Comparison of ENCODE assay signal across 7 worm cellular contexts in the genomic region with DNA sequence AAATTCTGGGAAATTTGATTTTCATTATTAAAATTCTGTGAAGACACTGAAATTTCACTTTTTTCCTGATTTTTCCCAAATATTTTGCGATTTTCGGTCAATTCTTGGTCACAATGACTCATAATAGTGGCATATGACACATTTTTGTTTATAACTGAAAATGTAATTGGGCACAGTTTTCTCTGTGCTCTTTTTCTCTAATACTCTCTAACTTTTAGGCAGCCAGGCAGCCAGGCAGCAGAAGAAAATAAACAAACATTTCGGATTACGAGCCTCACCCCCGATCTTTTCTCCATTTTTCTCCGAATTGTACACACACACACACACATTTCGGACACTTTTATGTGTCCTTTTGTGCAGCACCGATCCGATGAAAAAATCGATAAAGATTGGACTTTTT.
TF ChIP-seq lines count a peak whose summit lies in the region.

No protein-coding gene starts in this region.

TF ChIP-seq in whole organism, L1 larva, 84 proteins besides CTCF, POLR2A, EP300 and RAD21 (continues in another document):
- TF ChIP-seq nhr-71 (tag; optimal IDR thresholded peaks at IDR 0.05; lab: Kevin White, UChicago) (peak; percentile 21), mep-1 (tag; optimal IDR thresholded peaks at IDR 0.05; lab: Kevin White, UChicago) (no peak), fos-1 (tag; optimal IDR thresholded peaks at IDR 0.05; lab: Kevin White, UChicago) (peak; percentile 0), sptf-1 (tag; optimal IDR thresholded peaks at IDR 0.05; lab: Kevin White, UChicago) (no peak), pax-3 (tag; optimal IDR thresholded peaks at IDR 0.05; lab: Kevin White, UChicago) (no peak), F16B12.6 (tag; optimal IDR thresholded peaks at IDR 0.05; lab: Kevin White, UChicago) (no peak), zag-1 (tag; optimal IDR thresholded peaks at IDR 0.05; lab: Kevin White, UChicago) (no peak), lin-35 (GFP tag; optimal IDR thresholded peaks at IDR 0.05; lab: Kevin White, UChicago) (no peak), C04F5.9 (tag; optimal IDR thresholded peaks at IDR 0.05; lab: Kevin White, UChicago) (no peak), pag-3 (tag; optimal IDR thresholded peaks at IDR 0.05; lab: Kevin White, UChicago; ENCODE audit: borderline replicate concordance, insufficient read depth) (no peak), ztf-4 (tag; optimal IDR thresholded peaks at IDR 0.05; lab: Kevin White, UChicago) (no peak), hlh-4 (tag; optimal IDR thresholded peaks at IDR 0.05; lab: Kevin White, UChicago) (no peak), nhr-237 (tag; optimal IDR thresholded peaks at IDR 0.05; lab: Kevin White, UChicago) (no peak)

TF ChIP-seq in whole organism, L2 larva, 48 proteins besides CTCF, POLR2A, EP300 and RAD21:
- peak; percentile 45 for TF ChIP-seq fos-1 (tag; optimal IDR thresholded peaks at IDR 0.05; lab: Kevin White, UChicago)
- peak; percentile 41 for TF ChIP-seq nhr-129 (tag; optimal IDR thresholded peaks at IDR 0.05; lab: Kevin White, UChicago)
- peak; percentile 4 for TF ChIP-seq crh-2 (tag; optimal IDR thresholded peaks at IDR 0.05; lab: Kevin White, UChicago)
- TF ChIP-seq nhr-23 (tag; optimal IDR thresholded peaks at IDR 0.05; lab: Kevin White, UChicago), result no peak
- TF ChIP-seq skn-1 (tag; optimal IDR thresholded peaks at IDR 0.05; lab: Kevin White, UChicago), result no peak
- TF ChIP-seq peb-1 (tag; optimal IDR thresholded peaks at IDR 0.05; lab: Kevin White, UChicago), result no peak
- peak in 1 of 2 experiments; percentile 4 for TF ChIP-seq lsy-2 (tag; optimal IDR thresholded peaks at IDR 0.05; lab: Kevin White, UChicago)
- TF ChIP-seq nhr-237 (tag; optimal IDR thresholded peaks at IDR 0.05; lab: Kevin White, UChicago), result no peak
- peak; percentile 20 for TF ChIP-seq F13H6.1 (tag; optimal IDR thresholded peaks at IDR 0.05; lab: Kevin White, UChicago)
- TF ChIP-seq ztf-4 (tag; optimal IDR thresholded peaks at IDR 0.05; lab: Kevin White, UChicago), result no peak

TF ChIP-seq in whole organism, L3 larva, 47 proteins besides CTCF, POLR2A, EP300 and RAD21:
- TF ChIP-seq pha-4 (tag; optimal IDR thresholded peaks at IDR 0.05; lab: Kevin White, UChicago), result peak; percentile 97
- no peak for TF ChIP-seq aly-2 (tag; optimal IDR thresholded peaks at IDR 0.05; lab: Kevin White, UChicago)

TF ChIP-seq in whole organism, L4 larva, 104 proteins besides CTCF, POLR2A, EP300 and RAD21:
- no peak for TF ChIP-seq tag-97 (GFP tag; IDR thresholded peaks at IDR 0.05; lab: Robert Waterston, UW)
- TF ChIP-seq nhr-6 (tag; optimal IDR thresholded peaks at IDR 0.05; lab: Kevin White, UChicago), result peak; percentile 57
- TF ChIP-seq hlh-11 (tag; optimal IDR thresholded peaks at IDR 0.05; lab: Kevin White, UChicago), result peak; percentile 49
- TF ChIP-seq snpc-4 (tag; optimal IDR thresholded peaks at IDR 0.05; lab: Kevin White, UChicago), result no peak
- no peak for TF ChIP-seq pha-4 (GFP tag; IDR thresholded peaks at IDR 0.05; lab: Robert Waterston, UW)
- TF ChIP-seq pha-4 (tag; optimal IDR thresholded peaks at IDR 0.05; lab: Kevin White, UChicago), result peak; percentile 90
- TF ChIP-seq mes-2 (tag; optimal IDR thresholded peaks at IDR 0.05; lab: Kevin White, UChicago; ENCODE audit: poor library complexity, severe bottlenecking), result peak; percentile 11
- TF ChIP-seq nhr-28 (tag; optimal IDR thresholded peaks at IDR 0.05; lab: Kevin White, UChicago), result peak; percentile 15
- TF ChIP-seq aha-1 (tag; lab: Kevin White, UChicago), result peak; percentile 19
- no peak for TF ChIP-seq daf-16 (GFP tag; optimal IDR thresholded peaks at IDR 0.05; lab: Kevin White, UChicago)
- peak; percentile 42 for TF ChIP-seq daf-16 (tag; optimal IDR thresholded peaks at IDR 0.05; lab: Kevin White, UChicago)
- TF ChIP-seq dve-1 (tag; optimal IDR thresholded peaks at IDR 0.05; lab: Kevin White, UChicago; ENCODE audit: insufficient read depth), result peak; percentile 48

TF ChIP-seq in whole organism, late embryonic, 69 proteins besides CTCF, POLR2A, EP300 and RAD21:
- TF ChIP-seq nfya-1 (tag; optimal IDR thresholded peaks at IDR 0.05; lab: Kevin White, UChicago), result peak; percentile 21
- TF ChIP-seq fkh-6 (tag; optimal IDR thresholded peaks at IDR 0.05; lab: Kevin White, UChicago), result no peak
- TF ChIP-seq K09A11.1 (tag; optimal IDR thresholded peaks at IDR 0.05; lab: Kevin White, UChicago; ENCODE audit: insufficient read depth), result no peak
- TF ChIP-seq zip-5 (tag; optimal IDR thresholded peaks at IDR 0.05; lab: Kevin White, UChicago), result no peak
- TF ChIP-seq K02D7.2 (tag; optimal IDR thresholded peaks at IDR 0.05; lab: Kevin White, UChicago), result no peak
- no peak for TF ChIP-seq fax-1 (tag; optimal IDR thresholded peaks at IDR 0.05; lab: Kevin White, UChicago)
- TF ChIP-seq lin-11 (tag; optimal IDR thresholded peaks at IDR 0.05; lab: Kevin White, UChicago), result no peak
- no peak for TF ChIP-seq eyg-1 (tag; optimal IDR thresholded peaks at IDR 0.05; lab: Kevin White, UChicago)

TF ChIP-seq in whole organism, mixed stage, embryonic, 35 proteins besides CTCF, POLR2A, EP300 and RAD21:
- no peak for TF ChIP-seq cnd-1 (tag; optimal IDR thresholded peaks at IDR 0.05; lab: Kevin White, UChicago)
- peak; percentile 76 for TF ChIP-seq pha-4 (tag; optimal IDR thresholded peaks at IDR 0.05; lab: Kevin White, UChicago)

TF ChIP-seq in whole organism, young adult, 124 proteins besides CTCF, POLR2A, EP300 and RAD21:
- TF ChIP-seq attf-5 (GFP tag; optimal IDR thresholded peaks at IDR 0.05; lab: Kevin White, UChicago) (peak; percentile 35), cebp-1 (GFP tag; IDR thresholded peaks at IDR 0.05; lab: Robert Waterston, UW) (no peak), cebp-1 (tag; optimal IDR thresholded peaks at IDR 0.05; lab: Kevin White, UChicago) (peak; percentile 11), dpff-1 (tag; optimal IDR thresholded peaks at IDR 0.05; lab: Kevin White, UChicago) (no peak)
